Worm (Caenorhabditis elegans) whole organism, late embryonic: Measurements from ENCODE around the gene T06A10.106.

Experiments
- T23F11.4 ChIP-seq: fragments of 200-800 bp; sonication (Bioruptor generic); optimal IDR thresholded peaks from 2 replicates; lab custom pipeline; 2018; ENCODE audit warnings: mild to moderate bottlenecking, missing genetic modification characterization, missing compliant biosample characterization
- ama-1 ChIP-seq: fragments of 150-350 bp; optimal IDR thresholded peaks from 2 replicates; lab custom pipeline; 2014
- ceh-24 ChIP-seq: sonication (generic microtip); optimal IDR thresholded peaks from 2 replicates; lab custom pipeline; 2016; ENCODE audit warnings: mild to moderate bottlenecking, missing genetic modification characterization, missing compliant biosample characterization
- ceh-31 ChIP-seq: sonication (generic microtip); optimal IDR thresholded peaks from 2 replicates; lab custom pipeline; 2016; ENCODE audit warnings: missing genetic modification characterization, missing compliant biosample characterization
- ceh-9 ChIP-seq: sonication (generic microtip); optimal IDR thresholded peaks from 2 replicates; lab custom pipeline; 2016; ENCODE audit warnings: mild to moderate bottlenecking, missing genetic modification characterization, inconsistent platforms, missing compliant biosample characterization
- dmd-4 ChIP-seq: sonication (generic microtip); optimal IDR thresholded peaks from 2 replicates; lab custom pipeline; 2016; ENCODE audit warnings: borderline replicate concordance, missing genetic modification characterization, missing compliant biosample characterization
- ets-4 ChIP-seq: sonication (generic microtip); optimal IDR thresholded peaks from 2 replicates; lab custom pipeline; 2016; ENCODE audit warnings: missing genetic modification characterization, missing compliant biosample characterization
- fkh-10 ChIP-seq: fragments of 150-350 bp; optimal IDR thresholded peaks from 2 replicates; lab custom pipeline; 2014; ENCODE audit warnings: missing biosample characterization, missing genetic modification reagents, missing genetic modification characterization
- hlh-30 ChIP-seq: sonication (generic microtip); optimal IDR thresholded peaks from 2 replicates; lab custom pipeline; 2017; ENCODE audit warnings: antibody characterized with exemption, missing genetic modification characterization, missing compliant biosample characterization; ENCODE audit not compliant: insufficient read depth
- sox-2 ChIP-seq: fragments of 200-800 bp; sonication (Bioruptor generic); IDR thresholded peaks from 2 replicates; pipeline ENCODE4 v1.3.6; 2022; ENCODE audit warnings: missing genetic modification reagents, missing genetic modification characterization, missing compliant biosample characterization
- sox-4 ChIP-seq: sonication (generic microtip); optimal IDR thresholded peaks from 2 replicates; lab custom pipeline; 2017; ENCODE audit warnings: mild to moderate bottlenecking, missing genetic modification characterization, inconsistent platforms, missing compliant biosample characterization

DNA sequence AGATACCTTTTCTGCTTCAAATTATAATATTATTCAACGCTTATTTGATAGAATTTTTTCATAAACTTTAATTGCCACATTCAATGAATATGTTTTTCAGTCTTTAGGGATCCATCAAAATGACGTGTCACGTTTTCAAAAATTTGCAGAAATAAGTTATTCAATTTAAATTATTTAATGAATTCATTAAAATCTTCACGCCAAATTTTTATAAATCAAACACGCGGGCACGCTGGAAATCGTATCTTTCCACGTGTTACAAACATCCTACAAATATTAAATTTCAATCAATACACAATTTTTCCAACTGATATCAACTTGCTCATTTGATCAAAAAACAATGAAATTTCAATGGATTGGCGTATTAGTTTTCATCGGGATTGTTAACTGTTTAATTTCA, 46.3 kb downstream of the T06A10.106 start, which contains the start of gene Y116A8A.4:
- TF ChIP-seq ceh-9 (tag; lab: Kevin White, UChicago) (no peak), ets-4 (tag; lab: Kevin White, UChicago) (no peak), dmd-4 (tag; lab: Kevin White, UChicago) (no peak), sox-2 (no peak), ama-1 (no peak), hlh-30 (tag; lab: Kevin White, UChicago) (no peak), T23F11.4 (GFP tag; lab: Kevin White, UChicago) (no peak), ceh-31 (tag; lab: Kevin White, UChicago) (no peak), sox-4 (tag; lab: Kevin White, UChicago) (no peak), fkh-10 (no peak), ceh-24 (tag; lab: Kevin White, UChicago) (no peak)
